Worm (Caenorhabditis elegans): ENCODE measurements around the gene str-149.

- TF ChIP-seq T22C8.4 (GFP tag; IDR thresholded peaks at IDR 0.05) (no peak), flt-1 (GFP tag; IDR thresholded peaks at IDR 0.05) (no peak), klf-2 (GFP tag; conservative IDR thresholded peaks at IDR 0.05) (no peak), ref-1 (GFP tag; conservative IDR thresholded peaks at IDR 0.05) (no peak), tab-1 (GFP tag; IDR thresholded peaks at IDR 0.05) (no peak)
These were observed 25.2 kb downstream of the str-149 start for ce11 chrV:16598437-16598836.

Data from whole organism, midembryonic.